Worm (Caenorhabditis elegans): ENCODE data around the gene pqn-13.

DNA sequence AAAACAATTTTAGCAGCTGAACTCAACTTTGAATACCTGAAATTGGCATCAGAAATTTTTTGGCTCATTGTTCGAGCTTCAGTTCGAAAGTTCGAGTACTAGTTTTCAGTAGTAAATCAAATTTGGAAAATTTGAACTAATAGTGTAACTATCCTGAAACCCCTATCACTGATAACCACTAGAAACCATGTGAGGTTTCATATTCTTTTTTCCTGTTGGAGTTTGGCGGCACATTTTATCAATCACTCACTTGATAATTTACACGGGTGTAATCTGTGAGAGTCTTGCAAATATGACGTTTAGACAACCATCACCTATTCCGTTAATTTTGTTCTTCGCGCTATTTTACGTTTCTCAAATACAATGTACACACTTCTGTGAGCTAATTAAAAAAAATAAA is 28.6 kb downstream of the pqn-13 start, which contains the start of gene C14C11.4:
- TF ChIP-seq attf-5 (GFP tag; optimal IDR thresholded peaks at IDR 0.05) (no peak), cebp-2 (GFP tag; IDR thresholded peaks at IDR 0.05) (no peak), ceh-100 (GFP tag; IDR thresholded peaks at IDR 0.05) (no peak)

Data from whole organism, young adult.